Worm (Caenorhabditis elegans): Measurements from ENCODE around the gene ges-1.
A peak's percentile ranks its signal among the peaks of the same experiment; 100 is the strongest.

Gene ges-1

DNA sequence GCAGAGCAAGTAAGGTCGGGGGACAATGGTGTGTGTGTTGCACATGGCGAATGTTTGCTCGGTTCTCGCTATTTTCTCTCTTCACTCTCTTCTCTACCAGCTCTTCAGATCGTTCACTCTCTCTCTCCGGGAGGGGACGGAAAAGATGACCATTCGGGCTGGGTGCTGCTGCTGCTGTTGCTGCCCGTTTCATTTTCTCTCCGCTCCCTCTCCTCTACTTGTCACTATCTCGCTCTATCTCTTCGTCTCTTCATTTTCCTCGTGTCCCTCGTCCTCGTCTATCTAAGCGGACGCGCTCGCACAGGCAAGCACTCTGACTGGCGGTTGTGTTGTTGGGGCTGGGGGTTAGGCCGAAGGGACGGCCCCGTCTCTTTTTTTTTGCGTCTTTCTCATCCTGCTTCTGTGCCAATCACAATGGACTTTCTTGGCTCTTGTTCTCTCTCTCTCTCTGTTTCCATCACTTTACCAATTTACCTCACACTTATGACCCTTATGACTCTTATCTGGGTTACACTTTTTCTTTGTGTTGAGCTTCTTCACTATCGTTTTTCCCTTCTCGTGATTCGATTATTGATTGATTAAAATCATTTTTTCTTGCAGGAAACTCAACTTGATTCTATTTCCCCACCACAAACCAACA, 42.7 kb upstream of the ges-1 start, which contains the start of the genes F53E2.2 and unc-60 (continued):
- TF ChIP-seq xnd-1 (tag; optimal IDR thresholded peaks at IDR 0.05) (no peak), ztf-25 (GFP tag; IDR thresholded peaks at IDR 0.05) (no peak), ets-4 (GFP tag; optimal IDR thresholded peaks at IDR 0.05) (no peak), unc-130 (GFP tag; optimal IDR thresholded peaks at IDR 0.05) (no peak), repo-1 (tag; optimal IDR thresholded peaks at IDR 0.05) (no peak), F52B5.7 (tag; optimal IDR thresholded peaks at IDR 0.05) (no peak), lin-26 (GFP tag; IDR thresholded peaks at IDR 0.05) (no peak), mcd-1 (GFP tag; IDR thresholded peaks at IDR 0.05) (peak; percentile 72), dox-1 (GFP tag; IDR thresholded peaks at IDR 0.05) (peak; percentile 72), rec-8 (tag; optimal IDR thresholded peaks at IDR 0.05) (no peak), ztf-22 (GFP tag; optimal IDR thresholded peaks at IDR 0.05) (peak; percentile 57), ztf-3 (GFP tag; optimal IDR thresholded peaks at IDR 0.05) (no peak), ztf-6 (GFP tag; IDR thresholded peaks at IDR 0.05) (no peak), B0336.3 (GFP tag; IDR thresholded peaks at IDR 0.05) (no peak; the same call in 1 of the 2 replicates), F10E7.11 (tag; optimal IDR thresholded peaks at IDR 0.05) (no peak), rpc-1 (optimal IDR thresholded peaks at IDR 0.05) (no peak), rpc-1 (tag; optimal IDR thresholded peaks at IDR 0.05) (no peak), ztf-18 (tag; optimal IDR thresholded peaks at IDR 0.05) (no peak), aptf-2 (GFP tag; conservative IDR thresholded peaks at IDR 0.05) (no peak), nhr-120 (GFP tag; IDR thresholded peaks at IDR 0.05) (no peak), F49E8.2 (tag; optimal IDR thresholded peaks at IDR 0.05; ENCODE audit: insufficient read depth) (no peak), F33H1.4 (GFP tag; IDR thresholded peaks at IDR 0.05) (no peak), cebp-1 (GFP tag; IDR thresholded peaks at IDR 0.05) (peak; percentile 21; the same call in 1 of the 2 replicates), cebp-1 (tag; optimal IDR thresholded peaks at IDR 0.05) (peak; percentile 79), gei-17 (GFP tag; optimal IDR thresholded peaks at IDR 0.05) (no peak), nhr-90 (tag; optimal IDR thresholded peaks at IDR 0.05) (no peak), akir-1 (GFP tag; optimal IDR thresholded peaks at IDR 0.05) (no peak), sptf-2 (GFP tag; optimal IDR thresholded peaks at IDR 0.05) (no peak), C17E4.6 (GFP tag; IDR thresholded peaks at IDR 0.05) (no peak), ceh-27 (GFP tag; optimal IDR thresholded peaks at IDR 0.05) (peak; percentile 68), ama-1 (optimal IDR thresholded peaks at IDR 0.05) (no peak), ama-1 (GFP tag; optimal IDR thresholded peaks at IDR 0.05) (no peak), dpl-1 (GFP tag; optimal IDR thresholded peaks at IDR 0.05) (no peak), hlh-12 (tag; optimal IDR thresholded peaks at IDR 0.05) (no peak), nfyb-1 (GFP tag; IDR thresholded peaks at IDR 0.05) (peak; percentile 51; the same call in 1 of the 2 replicates), T26A5.8 (tag; optimal IDR thresholded peaks at IDR 0.05) (no peak), sdz-38 (tag; optimal IDR thresholded peaks at IDR 0.05) (no peak), egl-44 (GFP tag; IDR thresholded peaks at IDR 0.05) (no peak; the same call in 1 of the 2 replicates), ZK185.1 (tag; optimal IDR thresholded peaks at IDR 0.05; ENCODE audit: poor library complexity, severe bottlenecking) (peak; percentile 67), lir-1 (GFP tag; conservative IDR thresholded peaks at IDR 0.05) (no peak), sea-2 (GFP tag; IDR thresholded peaks at IDR 0.05) (no peak), B0019.2 (GFP tag; conservative IDR thresholded peaks at IDR 0.05) (no peak), F23B12.7 (tag; optimal IDR thresholded peaks at IDR 0.05; ENCODE audit: insufficient read depth) (no peak), let-526 (GFP tag; IDR thresholded peaks at IDR 0.05) (0 out of 2 replicates have a peak, but pooled peaks have one; percentile 42), madf-8 (GFP tag; conservative IDR thresholded peaks at IDR 0.05) (no peak), ztf-28 (GFP tag; IDR thresholded peaks at IDR 0.05) (no peak), F55B11.4 (tag; optimal IDR thresholded peaks at IDR 0.05; ENCODE audit: borderline replicate concordance, insufficient read depth) (no peak), ceh-100 (GFP tag; IDR thresholded peaks at IDR 0.05) (no peak), D2030.7 (GFP tag; IDR thresholded peaks at IDR 0.05) (no peak)
